Worm (Caenorhabditis elegans) whole organism, midembryonic: ENCODE measurements around the gene C04E6.12.

Experiments used
- T22C8.4 ChIP-seq: fragments of 200-800 bp; sonication (Bioruptor generic); IDR thresholded peaks from 2 replicates; pipeline ENCODE4 v1.3.6; 2022; ENCODE audit warnings: missing genetic modification characterization, missing compliant biosample characterization
- cog-1 ChIP-seq: sonication (generic microtip); optimal IDR thresholded peaks from 2 replicates; lab custom pipeline; 2016; ENCODE audit warnings: missing genetic modification characterization, missing compliant biosample characterization
- flt-1 ChIP-seq: fragments of 200-800 bp; sonication (Bioruptor generic); IDR thresholded peaks from 2 replicates; pipeline ENCODE4 v1.3.6; 2022; ENCODE audit warnings: missing genetic modification characterization, missing compliant biosample characterization
- klf-2 ChIP-seq: fragments of 200-800 bp; sonication (Bioruptor generic); conservative IDR thresholded peaks from 2 replicates; pipeline ENCODE4 v1.3.6; 2022; ENCODE audit warnings: missing genetic modification reagents, missing genetic modification characterization, missing compliant biosample characterization
- med-1 ChIP-seq: sonication (generic microtip); optimal IDR thresholded peaks from 2 replicates; lab custom pipeline; 2017; ENCODE audit warnings: missing genetic modification characterization, mild to moderate bottlenecking, missing compliant biosample characterization, antibody characterized with exemption, missing genetic modification reagents; ENCODE audit not compliant: insufficient read depth
- ref-1 ChIP-seq: fragments of 200-800 bp; sonication (Bioruptor generic); conservative IDR thresholded peaks from 2 replicates; pipeline ENCODE4 v1.3.6; 2022; ENCODE audit warnings: missing genetic modification reagents, missing genetic modification characterization, missing compliant biosample characterization
- tab-1 ChIP-seq: fragments of 200-800 bp; sonication (Bioruptor generic); IDR thresholded peaks from 2 replicates; pipeline ENCODE4 v1.3.6; 2022; ENCODE audit warnings: missing genetic modification characterization, missing compliant biosample characterization
- ztf-23 ChIP-seq: fragments of 200-800 bp; sonication (Bioruptor generic); IDR thresholded peaks from 2 replicates; pipeline ENCODE4 v1.3.6; 2022; ENCODE audit warnings: missing genetic modification reagents, missing genetic modification characterization, missing compliant biosample characterization
- ztf-29 ChIP-seq: fragments of 200-800 bp; sonication (Bioruptor generic); IDR thresholded peaks from 2 replicates; pipeline ENCODE4 v1.3.6; 2022; ENCODE audit warnings: missing genetic modification reagents, missing genetic modification characterization, missing compliant biosample characterization

DNA sequence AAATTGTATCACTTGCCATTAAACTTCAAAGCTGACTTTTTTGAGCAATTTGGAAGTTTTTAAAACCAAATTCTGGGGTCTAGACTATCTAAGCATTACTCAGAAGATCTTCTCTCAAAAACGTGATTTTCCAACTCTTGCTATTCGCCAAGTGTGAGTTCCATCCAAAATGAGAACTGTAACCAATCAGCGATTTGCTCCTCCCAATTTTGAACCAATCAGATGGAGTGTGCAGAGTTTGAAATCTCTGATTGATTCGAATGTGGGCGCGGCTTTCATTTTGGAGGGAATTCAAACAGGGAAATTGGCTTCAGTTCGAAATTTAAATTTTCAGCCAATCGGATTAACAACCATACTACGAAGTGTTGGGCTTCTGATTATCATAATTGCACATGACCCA is 33.3 kb upstream of the C04E6.12 start:
- TF ChIP-seq ref-1 = no peak
- TF ChIP-seq flt-1 (GFP tag; lab: Robert Waterston, UW) = no peak
- no peak for TF ChIP-seq klf-2 (GFP tag; lab: Robert Waterston, UW)
- no peak for TF ChIP-seq tab-1 (GFP tag; lab: Robert Waterston, UW)
- TF ChIP-seq med-1 = no peak
- TF ChIP-seq T22C8.4 (GFP tag; lab: Robert Waterston, UW) = no peak
- no peak for TF ChIP-seq ztf-29
- TF ChIP-seq cog-1 = no peak
- TF ChIP-seq ztf-23 (GFP tag; lab: Robert Waterston, UW) = no peak
